Fruit fly (Drosophila melanogaster): Measurements from ENCODE around the gene CG32547.

CG32547 gene

DNA sequence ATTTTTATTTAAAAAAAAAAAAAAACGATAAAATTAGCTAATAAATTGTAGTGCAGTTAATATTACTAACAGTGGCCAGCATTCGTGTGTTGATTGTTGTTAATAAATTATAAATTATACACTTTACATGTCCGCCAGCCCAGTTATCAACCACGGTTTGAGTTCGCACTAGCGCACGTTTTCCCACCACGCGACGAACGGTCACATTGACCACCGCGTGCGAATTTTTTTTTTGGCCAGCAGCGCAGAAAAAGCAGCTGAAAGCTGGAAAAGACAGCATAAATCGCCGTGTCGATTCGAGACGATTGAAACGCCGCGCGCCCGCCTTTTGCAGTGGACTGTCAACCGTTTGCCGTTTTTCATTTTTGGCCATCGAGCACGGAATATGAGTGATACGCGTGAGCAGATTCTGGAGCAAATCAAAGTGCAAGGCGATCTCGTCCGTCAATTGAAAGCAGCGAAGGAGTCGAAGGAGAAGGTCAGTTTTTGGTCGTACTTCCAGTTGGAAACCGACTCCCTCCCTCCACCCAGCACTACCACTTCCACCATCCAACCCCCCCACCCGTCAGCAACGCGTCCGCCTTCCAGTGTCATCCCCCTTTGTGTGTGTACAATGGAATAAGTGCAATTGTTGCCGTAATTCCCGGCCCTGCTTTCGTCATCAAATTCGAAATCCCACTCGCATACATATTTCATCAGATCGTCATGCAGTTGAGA is 36.1 kb upstream of the CG32547 start, which contains the start of the genes Bx and HisRS (continued):
- TF ChIP-seq sug (tag; optimal IDR thresholded peaks at IDR 0.05) = peak; percentile 5
- no peak for TF ChIP-seq CG4404 (GFP tag; IDR thresholded peaks at IDR 0.05)
- no peak for TF ChIP-seq so (GFP tag; IDR thresholded peaks at IDR 0.05)
- no peak for TF ChIP-seq emc (GFP tag; optimal IDR thresholded peaks at IDR 0.05)
- TF ChIP-seq Ravus (GFP tag; IDR thresholded peaks at IDR 0.05) = no peak
- no peak for TF ChIP-seq NC2β (GFP tag; optimal IDR thresholded peaks at IDR 0.05)
- TF ChIP-seq Med (GFP tag) = peak; percentile 83
- peak; percentile 24 for TF ChIP-seq Fer1 (GFP tag; optimal IDR thresholded peaks at IDR 0.05)
- TF ChIP-seq MBD-R2 (GFP tag; IDR thresholded peaks at IDR 0.05) = peak; percentile 80
- TF ChIP-seq bcd (GFP tag; optimal IDR thresholded peaks at IDR 0.05) = no peak
- no peak for TF ChIP-seq CG12155 (GFP tag; optimal IDR thresholded peaks at IDR 0.05)
- no peak for TF ChIP-seq nerfin-2 (GFP tag; IDR thresholded peaks at IDR 0.05; ENCODE audit: partially characterized antibody)
- TF ChIP-seq NK7.1 (GFP tag; optimal IDR thresholded peaks at IDR 0.05) = no peak
- TF ChIP-seq CG42726 (GFP tag; IDR thresholded peaks at IDR 0.05; ENCODE audit: partially characterized antibody) = peak; percentile 59
- TF ChIP-seq CG11560 (tag; IDR thresholded peaks at IDR 0.05) = no peak
- TF ChIP-seq CG4820 (GFP tag; optimal IDR thresholded peaks at IDR 0.05) = no peak
- TF ChIP-seq aop (GFP tag; IDR thresholded peaks at IDR 0.05) = no peak
- TF ChIP-seq CG4360 (GFP tag; IDR thresholded peaks at IDR 0.05) = no peak
- TF ChIP-seq CG17328 (GFP tag; IDR thresholded peaks at IDR 0.05) = no peak; the same call in 1 of the 2 replicates
- no peak for TF ChIP-seq nom (GFP tag; optimal IDR thresholded peaks at IDR 0.05)
- no peak for TF ChIP-seq cwo (GFP tag; optimal IDR thresholded peaks at IDR 0.05)
- no peak for TF ChIP-seq odd (GFP tag; optimal IDR thresholded peaks at IDR 0.05)
- TF ChIP-seq CG13624 (GFP tag; optimal IDR thresholded peaks at IDR 0.05) = no peak
- no peak for TF ChIP-seq Hr39 (optimal IDR thresholded peaks at IDR 0.05)
- TF ChIP-seq Usf (GFP tag; optimal IDR thresholded peaks at IDR 0.05) = no peak
- TF ChIP-seq CG18619 (GFP tag; optimal IDR thresholded peaks at IDR 0.05) = no peak
- TF ChIP-seq ewg (GFP tag; optimal IDR thresholded peaks at IDR 0.05) = peak; percentile 14
- TF ChIP-seq CG7987 (GFP tag; optimal IDR thresholded peaks at IDR 0.05) = no peak
- TF ChIP-seq mam (GFP tag; optimal IDR thresholded peaks at IDR 0.05) = no peak
- TF ChIP-seq dmrt99B (tag; optimal IDR thresholded peaks at IDR 0.05) = no peak
- no peak for TF ChIP-seq chn (GFP tag; optimal IDR thresholded peaks at IDR 0.05)
- no peak for TF ChIP-seq Hand (GFP tag; optimal IDR thresholded peaks at IDR 0.05)
- TF ChIP-seq h (optimal IDR thresholded peaks at IDR 0.05) = no peak
- TF ChIP-seq CG3281 (GFP tag; optimal IDR thresholded peaks at IDR 0.05) = no peak
- no peak for TF ChIP-seq tgo (GFP tag; IDR thresholded peaks at IDR 0.05)
- no peak for TF ChIP-seq CG9609 (GFP tag; optimal IDR thresholded peaks at IDR 0.05)
- TF ChIP-seq ro (GFP tag; IDR thresholded peaks at IDR 0.05) = no peak
- no peak for TF ChIP-seq CG7928 (GFP tag; optimal IDR thresholded peaks at IDR 0.05)
- no peak for TF ChIP-seq D19A (tag; optimal IDR thresholded peaks at IDR 0.05)
- TF ChIP-seq HLHmδ (GFP tag; optimal IDR thresholded peaks at IDR 0.05) = no peak
- no peak for TF ChIP-seq pan (optimal IDR thresholded peaks at IDR 0.05)
- TF ChIP-seq pan (GFP tag; optimal IDR thresholded peaks at IDR 0.05 in 1 of 2, IDR thresholded peaks at IDR 0.05 in 1 of 2) = no peak
- no peak for TF ChIP-seq CG31388 (GFP tag; optimal IDR thresholded peaks at IDR 0.05)
- TF ChIP-seq CG17385 (GFP tag; optimal IDR thresholded peaks at IDR 0.05) = no peak
- 0 out of 2 replicates have a peak, but pooled peaks have one; percentile 13 for TF ChIP-seq slbo (GFP tag; IDR thresholded peaks at IDR 0.05)
- TF ChIP-seq org-1 (GFP tag; optimal IDR thresholded peaks at IDR 0.05) = no peak
- TF ChIP-seq Gsc (GFP tag; IDR thresholded peaks at IDR 0.05) = no peak
- TF ChIP-seq Lim3 (GFP tag; IDR thresholded peaks at IDR 0.05) = no peak
- no peak for TF ChIP-seq HHEX (GFP tag; optimal IDR thresholded peaks at IDR 0.05)
- no peak for TF ChIP-seq repo (GFP tag; optimal IDR thresholded peaks at IDR 0.05)
- no peak for TF ChIP-seq kah (GFP tag; optimal IDR thresholded peaks at IDR 0.05)
- no peak for TF ChIP-seq CG15696 (tag; optimal IDR thresholded peaks at IDR 0.05)

Data from whole organism, embryonic.